Fruit fly (Drosophila melanogaster) whole organism, embryonic: ENCODE measurements around the gene CG6937.

Experiments
- Abd-B ChIP-seq: fragments of 200-800 bp; sonication (Bioruptor generic); optimal IDR thresholded peaks from 2 replicates; lab custom pipeline; 2018; ENCODE audit warnings: missing biosample characterization, mild to moderate bottlenecking, missing genetic modification characterization, moderate library complexity
- Atf3 ChIP-seq: fragments of 200-800 bp; sonication (Bioruptor generic); optimal IDR thresholded peaks from 3 replicates; lab custom pipeline; 2016; ENCODE audit warnings: missing biosample characterization, missing genetic modification characterization
- B-H1 ChIP-seq: fragments of 200-800 bp; sonication (Bioruptor generic); IDR thresholded peaks from 3 replicates; pipeline ENCODE4 v1.3.6; 2022; ENCODE audit warnings: missing biosample characterization, missing genetic modification characterization
- Bgb ChIP-seq: fragments of 200-800 bp; sonication (Bioruptor generic); IDR thresholded peaks from 2 replicates; pipeline ENCODE4 v1.3.6; 2022; ENCODE audit warnings: missing biosample characterization, missing genetic modification characterization; ENCODE audit not compliant: partially characterized antibody
- Blimp-1 ChIP-seq: fragments of 200-800 bp; sonication (Bioruptor generic); optimal IDR thresholded peaks from 3 replicates; lab custom pipeline; 2018; ENCODE audit warnings: missing biosample characterization, missing genetic modification characterization, mild to moderate bottlenecking, moderate library complexity, missing genetic modification reagents
- CG10209 ChIP-seq: fragments of 200-800 bp; sonication (Bioruptor generic); optimal IDR thresholded peaks from 3 replicates; lab custom pipeline; 2017; ENCODE audit warnings: missing biosample characterization, mild to moderate bottlenecking, missing genetic modification characterization, missing genetic modification reagents
- CG10543 ChIP-seq: fragments of 200-800 bp; sonication (Bioruptor generic); optimal IDR thresholded peaks from 3 replicates; lab custom pipeline; 2017; ENCODE audit warnings: missing biosample characterization, mild to moderate bottlenecking, missing genetic modification characterization, moderate library complexity
- CG12659 ChIP-seq: fragments of 200-800 bp; sonication (Bioruptor generic); optimal IDR thresholded peaks from 3 replicates; lab custom pipeline; 2017; ENCODE audit warnings: mild to moderate bottlenecking, missing biosample characterization, missing genetic modification reagents, missing genetic modification characterization
- CG12744 ChIP-seq: fragments of 200-800 bp; sonication (Bioruptor generic); optimal IDR thresholded peaks from 2 replicates; lab custom pipeline; 2016; ENCODE audit warnings: missing biosample characterization, missing genetic modification characterization
- CG13775 ChIP-seq: fragments of 200-800 bp; sonication (Bioruptor generic); optimal IDR thresholded peaks from 3 replicates; lab custom pipeline; 2017; ENCODE audit warnings: missing biosample characterization, mild to moderate bottlenecking, missing genetic modification characterization
- CG15011 ChIP-seq: fragments of 200-800 bp; sonication (Bioruptor generic); optimal IDR thresholded peaks from 3 replicates; lab custom pipeline; 2018; ENCODE audit warnings: missing biosample characterization, mild to moderate bottlenecking, missing genetic modification characterization
- CG15479 ChIP-seq: fragments of 200-800 bp; sonication (Bioruptor generic); optimal IDR thresholded peaks from 3 replicates; lab custom pipeline; 2019; ENCODE audit warnings: missing biosample characterization, mild to moderate bottlenecking, missing genetic modification characterization, moderate library complexity
- CG17385 ChIP-seq: fragments of 200-800 bp; sonication (Bioruptor generic); optimal IDR thresholded peaks from 3 replicates; lab custom pipeline; 2018; ENCODE audit warnings: missing biosample characterization, mild to moderate bottlenecking, missing genetic modification characterization
- CG17829 ChIP-seq: fragments of 200-800 bp; optimal IDR thresholded peaks from 2 replicates; lab custom pipeline; 2019; ENCODE audit warnings: missing biosample characterization, mild to moderate bottlenecking, missing genetic modification characterization, moderate library complexity
- CG2120 ChIP-seq: fragments of 200-800 bp; sonication (Bioruptor generic); optimal IDR thresholded peaks from 3 replicates; lab custom pipeline; 2016; ENCODE audit warnings: missing biosample characterization, missing genetic modification characterization
- CG2678 ChIP-seq: fragments of 200-800 bp; sonication (Bioruptor generic); optimal IDR thresholded peaks from 3 replicates; lab custom pipeline; 2019; ENCODE audit warnings: missing biosample characterization, mild to moderate bottlenecking, missing genetic modification characterization, moderate library complexity
- CG33213 ChIP-seq: fragments of 200-800 bp; sonication (Bioruptor generic); optimal IDR thresholded peaks from 3 replicates; lab custom pipeline; 2016; ENCODE audit warnings: missing biosample characterization, missing genetic modification characterization
- CG4424 ChIP-seq: fragments of 200-800 bp; sonication (Bioruptor generic); optimal IDR thresholded peaks from 3 replicates; lab custom pipeline; 2016; ENCODE audit warnings: missing biosample characterization, missing genetic modification characterization
- CG6272 ChIP-seq: fragments of 200-800 bp; sonication (Bioruptor generic); IDR thresholded peaks from 2 replicates; pipeline ENCODE4 v1.3.6; 2022; ENCODE audit warnings: missing biosample characterization, missing genetic modification characterization
- CG8290 ChIP-seq, 3 experiments: fragments of 200-800 bp; sonication (Bioruptor generic); optimal IDR thresholded peaks; 2 replicates each; lab custom pipeline; 2016 to 2019; ENCODE audit warnings: missing biosample characterization in 3 of 3, missing genetic modification characterization in 3 of 3, mild to moderate bottlenecking in 2 of 3, moderate library complexity in 1 of 3
- CG8924 ChIP-seq: fragments of 200-800 bp; optimal IDR thresholded peaks from 3 replicates; lab custom pipeline; 2019; ENCODE audit warnings: missing biosample characterization, mild to moderate bottlenecking, missing genetic modification characterization, moderate library complexity
- CG9797 ChIP-seq: fragments of 200-800 bp; sonication (Bioruptor generic); optimal IDR thresholded peaks from 3 replicates; lab custom pipeline; 2018; ENCODE audit warnings: missing biosample characterization, mild to moderate bottlenecking, missing genetic modification characterization
- Chrac-16 ChIP-seq: fragments of 200-800 bp; sonication (Bioruptor generic); optimal IDR thresholded peaks from 3 replicates; lab custom pipeline; 2016; ENCODE audit warnings: missing biosample characterization, missing genetic modification characterization
- Ets97D ChIP-seq: fragments of 200-800 bp; sonication (Bioruptor generic); optimal IDR thresholded peaks from 3 replicates; lab custom pipeline; 2016; ENCODE audit warnings: missing biosample characterization, missing genetic modification characterization
- HLH3B ChIP-seq: fragments of 200-800 bp; sonication (Bioruptor generic); IDR thresholded peaks from 2 replicates; pipeline ENCODE4 v1.3.6; 2022; ENCODE audit warnings: missing biosample characterization, missing genetic modification characterization
- Hr3 ChIP-seq: fragments of 200-800 bp; sonication (Bioruptor generic); optimal IDR thresholded peaks from 3 replicates; lab custom pipeline; 2016; ENCODE audit warnings: missing biosample characterization, missing genetic modification characterization
- Hsf ChIP-seq: fragments of 200-800 bp; sonication (Bioruptor generic); optimal IDR thresholded peaks from 3 replicates; lab custom pipeline; 2016; ENCODE audit warnings: missing biosample characterization, missing genetic modification characterization
- Optix ChIP-seq: fragments of 200-800 bp; sonication (Bioruptor generic); IDR thresholded peaks from 3 replicates; pipeline ENCODE4 v1.3.6; 2022; ENCODE audit warnings: missing biosample characterization, missing genetic modification characterization
- Stat92E ChIP-seq, 3 experiments: fragments of >200 bp in 2 of 3; fragments of 200-800 bp in 1 of 3; sonication (Bioruptor generic) in 1 of 3; optimal IDR thresholded peaks; 2 replicates each; lab custom pipeline; 2017 to 2019; ENCODE audit warnings: missing biosample characterization in 3 of 3, missing genetic modification characterization in 3 of 3, mild to moderate bottlenecking in 1 of 3, moderate library complexity in 1 of 3
- Taf1 ChIP-seq: fragments of 200-800 bp; sonication (Bioruptor generic); IDR thresholded peaks from 2 replicates; pipeline ENCODE4 v1.3.6; 2022; ENCODE audit warnings: missing biosample characterization, missing genetic modification characterization
- Vsx1 ChIP-seq: fragments of 200-800 bp; sonication (Bioruptor generic); optimal IDR thresholded peaks from 2 replicates; lab custom pipeline; 2017; ENCODE audit warnings: missing biosample characterization, mild to moderate bottlenecking, missing genetic modification characterization, missing genetic modification reagents
- bcd ChIP-seq: fragments of 200-800 bp; sonication (Bioruptor generic); optimal IDR thresholded peaks from 2 replicates; lab custom pipeline; 2017; ENCODE audit warnings: missing biosample characterization, mild to moderate bottlenecking, missing genetic modification characterization
- cg ChIP-seq: fragments of 200-800 bp; sonication (Bioruptor generic); optimal IDR thresholded peaks from 3 replicates; lab custom pipeline; 2019; ENCODE audit warnings: missing biosample characterization, mild to moderate bottlenecking, missing genetic modification characterization, moderate library complexity
- chn ChIP-seq: fragments of 200-800 bp; sonication (Bioruptor generic); optimal IDR thresholded peaks from 2 replicates; lab custom pipeline; 2016; ENCODE audit warnings: missing biosample characterization, missing genetic modification characterization
- ci ChIP-seq: fragments of 200-800 bp; sonication (Bioruptor generic); IDR thresholded peaks from 3 replicates; pipeline ENCODE4 v1.3.6; 2022; ENCODE audit warnings: missing biosample characterization, missing genetic modification characterization
- corto ChIP-seq: fragments of 200-800 bp; sonication (Bioruptor generic); optimal IDR thresholded peaks from 2 replicates; lab custom pipeline; 2016; ENCODE audit warnings: missing biosample characterization, mild to moderate bottlenecking, missing genetic modification characterization, moderate library complexity
- crol ChIP-seq: fragments of 200-800 bp; sonication (Bioruptor generic); IDR thresholded peaks from 2 replicates; pipeline ENCODE4 v1.3.6; 2022; ENCODE audit warnings: missing biosample characterization, missing genetic modification characterization
- dm ChIP-seq: fragments of 200-800 bp; sonication (Bioruptor generic); optimal IDR thresholded peaks from 3 replicates; lab custom pipeline; 2016; ENCODE audit warnings: missing biosample characterization, missing genetic modification characterization
- dmrt99B ChIP-seq: fragments of 200-800 bp; sonication (Bioruptor generic); optimal IDR thresholded peaks from 2 replicates; lab custom pipeline; 2018; ENCODE audit warnings: missing biosample characterization, mild to moderate bottlenecking, missing genetic modification characterization, moderate library complexity
- dpn ChIP-seq, 2 experiments: fragments of 200-800 bp; sonication (Bioruptor generic); optimal IDR thresholded peaks; 3 replicates each; lab custom pipeline; 2016; ENCODE audit warnings: missing biosample characterization in 2 of 2, missing genetic modification characterization in 2 of 2
- exex ChIP-seq: fragments of 200-800 bp; sonication (Bioruptor generic); optimal IDR thresholded peaks from 4 replicates; lab custom pipeline; 2018; ENCODE audit warnings: missing biosample characterization, mild to moderate bottlenecking, missing genetic modification characterization, moderate library complexity
- grn ChIP-seq: fragments of 200-800 bp; sonication (Bioruptor generic); optimal IDR thresholded peaks from 3 replicates; lab custom pipeline; 2017; ENCODE audit warnings: missing biosample characterization, missing genetic modification characterization
- hb ChIP-seq: fragments of 200-800 bp; sonication (Bioruptor generic); IDR thresholded peaks from 3 replicates; pipeline ENCODE4 v1.3.6; 2022; ENCODE audit warnings: missing biosample characterization, missing genetic modification characterization; ENCODE audit not compliant: partially characterized antibody
- mirr ChIP-seq: fragments of 200-800 bp; sonication (Bioruptor generic); optimal IDR thresholded peaks from 3 replicates; lab custom pipeline; 2018; ENCODE audit warnings: missing biosample characterization, mild to moderate bottlenecking, missing genetic modification characterization
- nmo ChIP-seq: fragments of 200-800 bp; sonication (Bioruptor generic); optimal IDR thresholded peaks from 2 replicates; lab custom pipeline; 2018; ENCODE audit warnings: missing biosample characterization, mild to moderate bottlenecking, missing genetic modification characterization, moderate library complexity
- row ChIP-seq: fragments of 200-800 bp; sonication (Bioruptor generic); IDR thresholded peaks from 3 replicates; pipeline ENCODE4 v1.3.6; 2022; ENCODE audit warnings: missing biosample characterization, missing genetic modification characterization
- sd ChIP-seq: fragments of 200-800 bp; sonication (Bioruptor generic); optimal IDR thresholded peaks from 3 replicates; lab custom pipeline; 2018; ENCODE audit warnings: missing biosample characterization, mild to moderate bottlenecking, missing genetic modification characterization, moderate library complexity
- tgo ChIP-seq: fragments of 200-800 bp; sonication (Bioruptor generic); IDR thresholded peaks from 3 replicates; pipeline ENCODE4 v1.3.6; 2022; ENCODE audit warnings: missing biosample characterization, missing genetic modification characterization
- yki ChIP-seq: fragments of >200 bp; optimal IDR thresholded peaks from 3 replicates; lab custom pipeline; 2018

CG6937 gene

dm6 chr3R:22587419-22587963 is 2.9 kb downstream of the CG6937 start, which contains the start of gene Efa6 (continued):
- peak; percentile 79 for TF ChIP-seq sd
- peak; percentile 36 for TF ChIP-seq CG10209
- TF ChIP-seq dmrt99B (tag; lab: Kevin White, UChicago) = no peak
- no peak for TF ChIP-seq CG12744 (GFP tag; lab: Kevin White, UChicago)
- TF ChIP-seq tgo (GFP tag; lab: Robert Waterston, UW) = 0 out of 3 replicates have a peak, but pooled peaks have one; percentile 18
- peak; percentile 93 for TF ChIP-seq grn
- 0 out of 2 replicates have a peak, but pooled peaks have one; percentile 14 for TF ChIP-seq Taf1
- TF ChIP-seq nmo = peak; percentile 76
- TF ChIP-seq dm = peak; percentile 2
- TF ChIP-seq CG33213 (GFP tag; lab: Kevin White, UChicago) = no peak
- TF ChIP-seq CG6272 (GFP tag; lab: Robert Waterston, UW) = 0 out of 2 replicates have a peak, but pooled peaks have one; percentile 5
- peak; percentile 55 for TF ChIP-seq CG2678
- TF ChIP-seq cg (GFP tag; lab: Kevin White, UChicago) = peak; percentile 75
- no peak for TF ChIP-seq B-H1 (GFP tag; lab: Robert Waterston, UW)
- TF ChIP-seq Stat92E (GFP tag; optimal IDR thresholded peaks at IDR 0.05; lab: Kevin White, UChicago) = peak in 1 of 3 experiments; percentile 62
- TF ChIP-seq CG15479 (GFP tag; lab: Kevin White, UChicago) = peak; percentile 21
- TF ChIP-seq bcd (GFP tag; lab: Kevin White, UChicago) = peak; percentile 51
- TF ChIP-seq Optix (GFP tag; lab: Robert Waterston, UW) = no peak
- peak; percentile 92 for TF ChIP-seq CG8924 (tag; lab: Kevin White, UChicago)
- peak; percentile 48 for TF ChIP-seq exex (tag; lab: Kevin White, UChicago)
- peak; percentile 83 for TF ChIP-seq hb (GFP tag; lab: Robert Waterston, UW)
- peak; percentile 33 for TF ChIP-seq Blimp-1
- TF ChIP-seq CG8290 (GFP tag; optimal IDR thresholded peaks at IDR 0.05; lab: Kevin White, UChicago) = peak; percentile 50
- peak in 1 of 2 experiments; percentile 44 for TF ChIP-seq CG8290 (tag; optimal IDR thresholded peaks at IDR 0.05; lab: Kevin White, UChicago)
- peak; percentile 45 for TF ChIP-seq Abd-B (GFP tag; lab: Kevin White, UChicago)
- peak; percentile 36; the same call in 1 of the 3 replicates for TF ChIP-seq ci (GFP tag; lab: Robert Waterston, UW)
- no peak for TF ChIP-seq HLH3B (GFP tag; lab: Robert Waterston, UW)
- TF ChIP-seq CG2120 (GFP tag; lab: Kevin White, UChicago) = peak; percentile 73
- peak; percentile 64 for TF ChIP-seq CG13775
- peak; percentile 56 for TF ChIP-seq CG4424 (GFP tag; lab: Kevin White, UChicago)
- TF ChIP-seq row = peak; percentile 52
- peak; percentile 87 for TF ChIP-seq CG17385 (GFP tag; lab: Kevin White, UChicago)
- peak; percentile 58 for TF ChIP-seq CG10543 (GFP tag; lab: Kevin White, UChicago)
- TF ChIP-seq Bgb = peak; percentile 92
- TF ChIP-seq Atf3 = no peak
- no peak for TF ChIP-seq CG15011 (GFP tag; lab: Kevin White, UChicago)
- peak; percentile 36 for TF ChIP-seq mirr
- no peak for TF ChIP-seq corto (GFP tag; lab: Kevin White, UChicago)
- TF ChIP-seq Ets97D (GFP tag; lab: Kevin White, UChicago) = peak; percentile 83
- peak; percentile 56 for TF ChIP-seq crol
- peak; percentile 67 for TF ChIP-seq CG17829 (tag; lab: Kevin White, UChicago)
- TF ChIP-seq yki (lab: Kevin White, UChicago) = no peak
- TF ChIP-seq CG12659 (GFP tag; lab: Kevin White, UChicago) = peak; percentile 90
- peak; percentile 19 for TF ChIP-seq chn (GFP tag; lab: Kevin White, UChicago)
- peak; percentile 43 for TF ChIP-seq Hr3 (GFP tag; lab: Kevin White, UChicago)
- TF ChIP-seq CG9797 (GFP tag; lab: Kevin White, UChicago) = peak; percentile 45
- peak; percentile 57 for TF ChIP-seq Hsf (GFP tag; lab: Kevin White, UChicago)
- TF ChIP-seq Vsx1 (GFP tag; lab: Kevin White, UChicago) = no peak
- peak; percentile 2 to 60 for TF ChIP-seq dpn (GFP tag; optimal IDR thresholded peaks at IDR 0.05; lab: Kevin White, UChicago)
- TF ChIP-seq Chrac-16 = peak; percentile 58
